Worm (Caenorhabditis elegans) whole organism, L1 larva: ENCODE results near the gene ghi-1.

Experiments used
- C34B4.2 ChIP-seq: sonication (generic microtip); optimal IDR thresholded peaks from 2 replicates; lab custom pipeline; 2017; ENCODE audit warnings: mild to moderate bottlenecking, missing genetic modification characterization, missing compliant biosample characterization
- F16B12.6 ChIP-seq: fragments of 150-350 bp; optimal IDR thresholded peaks from 2 replicates; lab custom pipeline; 2014; ENCODE audit warnings: missing biosample characterization, missing genetic modification characterization
- Y116A8C.19 ChIP-seq: sonication (generic microtip); optimal IDR thresholded peaks from 2 replicates; lab custom pipeline; 2016; ENCODE audit warnings: missing compliant biosample characterization, missing genetic modification characterization, borderline replicate concordance
- aha-1 ChIP-seq: fragments of 150-350 bp; optimal IDR thresholded peaks from 2 replicates; lab custom pipeline; 2014; ENCODE audit warnings: missing biosample characterization, missing genetic modification characterization
- aly-2 ChIP-seq: fragments of 150-350 bp; optimal IDR thresholded peaks from 2 replicates; lab custom pipeline; 2014; ENCODE audit warnings: missing biosample characterization, missing genetic modification characterization
- ama-1 ChIP-seq: fragments of 150-350 bp; optimal IDR thresholded peaks from 2 replicates; lab custom pipeline; 2014
- ceh-8 ChIP-seq: fragments of 200-800 bp; sonication (Bioruptor generic); optimal IDR thresholded peaks from 2 replicates; lab custom pipeline; 2018; ENCODE audit warnings: mild to moderate bottlenecking, missing genetic modification characterization, moderate library complexity, missing compliant biosample characterization
- ceh-88 ChIP-seq: fragments of 200-800 bp; sonication (Bioruptor generic); IDR thresholded peaks from 2 replicates; pipeline ENCODE4 v1.3.6; 2022; ENCODE audit warnings: missing genetic modification characterization, missing compliant biosample characterization
- ceh-90 ChIP-seq: sonication (generic microtip); optimal IDR thresholded peaks from 2 replicates; lab custom pipeline; 2016; ENCODE audit warnings: missing genetic modification characterization, missing compliant biosample characterization
- dsc-1 ChIP-seq: sonication (generic microtip); optimal IDR thresholded peaks from 2 replicates; lab custom pipeline; 2016; ENCODE audit warnings: mild to moderate bottlenecking, missing genetic modification characterization, missing compliant biosample characterization
- efl-1 ChIP-seq, 4 experiments: fragments of 150-350 bp; optimal IDR thresholded peaks in 3 of 4; peaks in 1 of 4; 1 replicate in 1 of 4; 2 replicates in 3 of 4; lab custom pipeline; 2014; ENCODE audit warnings: missing biosample characterization in 2 of 4, missing genetic modification characterization in 2 of 4, missing genetic modification reagents in 2 of 4
- egl-13 ChIP-seq: sonication (generic microtip); optimal IDR thresholded peaks from 2 replicates; lab custom pipeline; 2016; ENCODE audit warnings: missing genotype, missing genetic modification reagents, missing genetic modification characterization, missing compliant biosample characterization
- elt-2 ChIP-seq: sonication (generic microtip); optimal IDR thresholded peaks from 2 replicates; lab custom pipeline; 2016; ENCODE audit warnings: missing genetic modification characterization, mild to moderate bottlenecking, inconsistent platforms, missing compliant biosample characterization, missing genetic modification reagents
- elt-3 ChIP-seq, 6 experiments: fragments of 150-350 bp in 1 of 6; sonication (generic microtip); optimal IDR thresholded peaks; 2 replicates each; lab custom pipeline; 2017 to 2018; ENCODE audit warnings: missing biosample characterization in 6 of 6, missing genetic modification characterization in 6 of 6, inconsistent platforms in 1 of 6
- ets-5 ChIP-seq: fragments of 200-800 bp; sonication (Bioruptor generic); IDR thresholded peaks from 2 replicates; pipeline ENCODE4 v1.3.6; 2022; ENCODE audit warnings: missing genetic modification characterization, missing compliant biosample characterization
- fkh-10 ChIP-seq: sonication (generic microtip); optimal IDR thresholded peaks from 2 replicates; lab custom pipeline; 2017; ENCODE audit warnings: missing biosample characterization, missing genetic modification reagents, missing genetic modification characterization
- fkh-4 ChIP-seq: sonication (generic microtip); optimal IDR thresholded peaks from 2 replicates; lab custom pipeline; 2016; ENCODE audit warnings: missing compliant biosample characterization, missing genetic modification characterization, borderline replicate concordance
- fkh-8 ChIP-seq: sonication (generic microtip); optimal IDR thresholded peaks from 2 replicates; lab custom pipeline; 2016; ENCODE audit warnings: mild to moderate bottlenecking, missing genetic modification characterization, missing compliant biosample characterization
- fos-1 ChIP-seq: fragments of 150-350 bp; optimal IDR thresholded peaks from 2 replicates; lab custom pipeline; 2014; ENCODE audit warnings: missing biosample characterization, missing genetic modification characterization
- grh-1 ChIP-seq: fragments of 200-800 bp; sonication (Bioruptor generic); IDR thresholded peaks from 2 replicates; pipeline ENCODE4 v1.3.6; 2022; ENCODE audit warnings: missing genetic modification reagents, missing genetic modification characterization, missing compliant biosample characterization
- hlh-17 ChIP-seq: fragments of 200-800 bp; sonication (Bioruptor generic); optimal IDR thresholded peaks from 2 replicates; lab custom pipeline; 2018; ENCODE audit warnings: missing genetic modification characterization, mild to moderate bottlenecking, missing compliant biosample characterization, moderate library complexity, borderline replicate concordance
- hlh-4 ChIP-seq: sonication (generic microtip); optimal IDR thresholded peaks from 2 replicates; lab custom pipeline; 2016; ENCODE audit warnings: mild to moderate bottlenecking, missing genetic modification characterization, missing compliant biosample characterization
- jun-1 ChIP-seq: fragments of 150-350 bp; optimal IDR thresholded peaks from 2 replicates; lab custom pipeline; 2014; ENCODE audit warnings: missing biosample characterization, missing genetic modification reagents, missing genetic modification characterization
- lin-13 ChIP-seq: fragments of 150-350 bp; optimal IDR thresholded peaks from 2 replicates; lab custom pipeline; 2014; ENCODE audit warnings: missing biosample characterization, missing genetic modification reagents, missing genetic modification characterization
- lin-39 ChIP-seq: fragments of 150-350 bp; optimal IDR thresholded peaks from 2 replicates; lab custom pipeline; 2014; ENCODE audit warnings: missing biosample characterization, missing genetic modification reagents, missing genetic modification characterization
- lir-3 ChIP-seq: sonication (generic microtip); optimal IDR thresholded peaks from 2 replicates; lab custom pipeline; 2016; ENCODE audit warnings: mild to moderate bottlenecking, missing genetic modification characterization, moderate library complexity, missing compliant biosample characterization; ENCODE audit not compliant: poor library complexity
- mab-9 ChIP-seq: fragments of 200-800 bp; sonication (Bioruptor generic); IDR thresholded peaks from 2 replicates; pipeline ENCODE4 v1.3.6; 2022; ENCODE audit warnings: missing genetic modification reagents, missing genetic modification characterization, missing compliant biosample characterization
- mef-2 ChIP-seq: fragments of 150-350 bp; optimal IDR thresholded peaks from 2 replicates; lab custom pipeline; 2014; ENCODE audit warnings: missing biosample characterization, missing genetic modification characterization
- mep-1 ChIP-seq: fragments of 150-350 bp; optimal IDR thresholded peaks from 2 replicates; lab custom pipeline; 2014; ENCODE audit warnings: missing biosample characterization, missing genetic modification characterization
- nhr-11 ChIP-seq: fragments of 150-350 bp; optimal IDR thresholded peaks from 2 replicates; lab custom pipeline; 2014; ENCODE audit warnings: missing biosample characterization, missing genetic modification characterization
- nhr-12 ChIP-seq: sonication (generic microtip); optimal IDR thresholded peaks from 2 replicates; lab custom pipeline; 2017; ENCODE audit warnings: missing biosample characterization, missing genetic modification characterization
- nhr-19 ChIP-seq: fragments of 200-800 bp; sonication (Bioruptor generic); conservative IDR thresholded peaks from 2 replicates; pipeline ENCODE4 v1.3.6; 2022; ENCODE audit warnings: missing genetic modification characterization, missing compliant biosample characterization
- nhr-47 ChIP-seq: sonication (generic microtip); optimal IDR thresholded peaks from 2 replicates; lab custom pipeline; 2016; ENCODE audit warnings: mild to moderate bottlenecking, missing genetic modification characterization, moderate library complexity, missing compliant biosample characterization
- nhr-71 ChIP-seq: sonication (generic microtip); optimal IDR thresholded peaks from 2 replicates; lab custom pipeline; 2016; ENCODE audit warnings: mild to moderate bottlenecking, missing genetic modification characterization, moderate library complexity, missing compliant biosample characterization
- nhr-76 ChIP-seq: sonication (generic microtip); optimal IDR thresholded peaks from 2 replicates; lab custom pipeline; 2017; ENCODE audit warnings: missing biosample characterization, missing genetic modification characterization
- nhr-77 ChIP-seq: fragments of 150-350 bp; optimal IDR thresholded peaks from 2 replicates; lab custom pipeline; 2014; ENCODE audit warnings: missing biosample characterization, missing genetic modification characterization
- nhr-85 ChIP-seq: sonication (generic microtip); peaks from one replicate; lab custom pipeline; 2016; ENCODE audit warnings: missing genetic modification characterization, inconsistent platforms, missing compliant biosample characterization
- pax-3 ChIP-seq: fragments of 200-800 bp; sonication (Bioruptor generic); optimal IDR thresholded peaks from 2 replicates; lab custom pipeline; 2018; ENCODE audit warnings: mild to moderate bottlenecking, missing genetic modification characterization, moderate library complexity, missing compliant biosample characterization
- pqm-1 ChIP-seq: sonication (generic microtip); optimal IDR thresholded peaks from 3 replicates; lab custom pipeline; 2017; ENCODE audit warnings: missing biosample characterization, missing genetic modification characterization
- rnt-1 ChIP-seq: sonication (generic microtip); optimal IDR thresholded peaks from 2 replicates; lab custom pipeline; 2016; ENCODE audit warnings: mild to moderate bottlenecking, missing genetic modification characterization, moderate library complexity, missing compliant biosample characterization
- skn-1 ChIP-seq: fragments of 150-350 bp; optimal IDR thresholded peaks from 2 replicates; lab custom pipeline; 2014; ENCODE audit warnings: missing biosample characterization, missing genetic modification characterization
- snpc-4 ChIP-seq: fragments of 150-350 bp; optimal IDR thresholded peaks from 2 replicates; lab custom pipeline; 2014; ENCODE audit warnings: missing biosample characterization, missing genetic modification characterization
- sup-37 ChIP-seq: fragments of 200-800 bp; sonication (Bioruptor generic); optimal IDR thresholded peaks from 2 replicates; lab custom pipeline; 2018; ENCODE audit warnings: mild to moderate bottlenecking, missing genetic modification characterization, missing compliant biosample characterization
- swsn-7 ChIP-seq: sonication (generic microtip); optimal IDR thresholded peaks from 2 replicates; lab custom pipeline; 2016; ENCODE audit warnings: missing genetic modification characterization, missing compliant biosample characterization
- tbx-2 ChIP-seq: sonication (generic microtip); optimal IDR thresholded peaks from 2 replicates; lab custom pipeline; 2016; ENCODE audit warnings: missing genetic modification characterization, missing compliant biosample characterization
- tlp-1 ChIP-seq: fragments of 150-350 bp; optimal IDR thresholded peaks from 2 replicates; lab custom pipeline; 2014; ENCODE audit warnings: missing biosample characterization, missing genetic modification characterization
- unc-130 ChIP-seq: fragments of 150-350 bp; optimal IDR thresholded peaks from 2 replicates; lab custom pipeline; 2017; ENCODE audit warnings: missing biosample characterization, missing genetic modification characterization, inconsistent platforms
- unc-62 ChIP-seq: fragments of 150-350 bp; optimal IDR thresholded peaks from 2 replicates; lab custom pipeline; 2014; ENCODE audit warnings: missing biosample characterization, missing genetic modification reagents, missing genetic modification characterization
- unc-98 ChIP-seq: fragments of 200-800 bp; sonication (Bioruptor generic); IDR thresholded peaks from 2 replicates; pipeline ENCODE4 v1.3.6; 2022; ENCODE audit warnings: missing genetic modification characterization, missing compliant biosample characterization
- vab-15 ChIP-seq: sonication (generic microtip); optimal IDR thresholded peaks from 2 replicates; lab custom pipeline; 2017; ENCODE audit warnings: missing genotype, mild to moderate bottlenecking, missing genetic modification characterization, missing compliant biosample characterization
- zip-4 ChIP-seq: fragments of 200-800 bp; sonication (Bioruptor generic); optimal IDR thresholded peaks from 2 replicates; lab custom pipeline; 2018; ENCODE audit warnings: mild to moderate bottlenecking, missing genetic modification characterization, moderate library complexity, missing compliant biosample characterization
- ztf-4 ChIP-seq: fragments of 150-350 bp; optimal IDR thresholded peaks from 2 replicates; lab custom pipeline; 2014; ENCODE audit warnings: missing biosample characterization, missing genetic modification characterization

Gene ghi-1

DNA sequence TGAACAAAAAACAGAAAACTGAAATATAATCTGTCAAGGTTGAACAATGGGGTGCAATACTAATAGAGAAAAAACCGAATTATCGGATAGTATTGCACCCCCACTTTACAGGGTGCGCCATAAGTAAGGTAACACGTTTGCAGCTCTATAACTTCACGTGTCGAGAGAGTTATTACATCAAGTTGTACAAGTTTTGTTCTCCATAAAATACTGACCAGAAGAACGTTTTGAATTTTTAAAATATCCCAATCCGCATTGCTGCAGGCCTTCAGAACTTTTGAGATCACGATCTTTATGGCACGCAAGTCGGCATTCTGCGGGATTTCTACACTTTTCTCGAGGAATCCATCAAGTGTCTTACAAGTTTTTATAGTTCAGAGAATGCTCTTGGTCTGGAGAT lies 8.7 kb upstream of the ghi-1 start:
- TF ChIP-seq efl-1 (optimal IDR thresholded peaks at IDR 0.05; lab: Kevin White, UChicago) (no peak), efl-1 (GFP tag; optimal IDR thresholded peaks at IDR 0.05 in 1 of 2; lab: Kevin White, UChicago) (peak in 1 of 2 experiments; percentile 58), lin-13 (no peak)

DNA sequence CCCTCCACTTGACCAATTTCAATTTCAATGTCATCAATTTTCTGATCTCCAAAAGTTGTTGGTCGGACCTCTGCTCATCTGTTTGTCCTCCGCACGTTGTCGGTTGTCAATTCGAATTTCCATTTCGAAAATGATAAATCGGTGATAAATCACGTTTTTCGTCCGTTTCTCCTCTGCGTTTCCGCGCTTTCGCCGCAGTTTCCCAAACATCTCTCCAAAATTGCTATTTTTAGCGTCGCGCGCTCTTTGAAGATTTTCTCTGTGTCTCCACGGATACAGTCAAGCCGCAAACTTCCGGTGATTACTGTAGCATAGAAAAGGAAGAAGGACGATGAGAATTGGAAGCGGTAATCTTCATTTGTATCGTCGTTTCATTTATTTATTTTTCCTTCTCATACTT lies 4.5 kb upstream of the ghi-1 start:
- TF ChIP-seq sup-37 (GFP tag; lab: Kevin White, UChicago) (no peak), elt-2 (tag; lab: Kevin White, UChicago) (no peak), pqm-1 (tag; lab: Kevin White, UChicago) (no peak), swsn-7 (tag; lab: Kevin White, UChicago) (no peak), ceh-90 (no peak), mef-2 (tag; lab: Kevin White, UChicago) (no peak), fkh-10 (no peak), unc-98 (GFP tag; lab: Robert Waterston, UW) (no peak), ceh-88 (no peak), nhr-19 (GFP tag; lab: Robert Waterston, UW) (peak; percentile 49), jun-1 (tag; lab: Kevin White, UChicago) (no peak), C34B4.2 (tag; lab: Kevin White, UChicago) (no peak), elt-3 (tag; optimal IDR thresholded peaks at IDR 0.05; lab: Kevin White, UChicago) (peak in 3 of 6 experiments; percentile 26 to 60 (median 59)), egl-13 (tag; lab: Kevin White, UChicago) (no peak), ztf-4 (no peak), zip-4 (GFP tag; lab: Kevin White, UChicago) (no peak), snpc-4 (no peak), fos-1 (peak; percentile 23), fkh-8 (tag; lab: Kevin White, UChicago) (no peak), hlh-17 (no peak), grh-1 (GFP tag; lab: Robert Waterston, UW) (peak; percentile 59), ets-5 (no peak), tlp-1 (no peak), ama-1 (lab: Kevin White, UChicago) (no peak), aly-2 (no peak), unc-62 (GFP tag; lab: Kevin White, UChicago) (peak; percentile 3), nhr-47 (peak; percentile 56), Y116A8C.19 (tag; lab: Kevin White, UChicago) (no peak), nhr-77 (tag; lab: Kevin White, UChicago) (no peak), F16B12.6 (tag; lab: Kevin White, UChicago) (no peak), mep-1 (tag; lab: Kevin White, UChicago) (no peak), ceh-8 (GFP tag; lab: Kevin White, UChicago) (no peak), lin-13 (no peak), nhr-71 (tag; lab: Kevin White, UChicago) (peak; percentile 82), nhr-76 (tag; lab: Kevin White, UChicago) (no peak), aha-1 (tag; lab: Kevin White, UChicago) (no peak), dsc-1 (tag; lab: Kevin White, UChicago) (no peak), nhr-12 (tag; lab: Kevin White, UChicago) (no peak), pax-3 (tag; lab: Kevin White, UChicago) (no peak), skn-1 (tag; lab: Kevin White, UChicago) (no peak), rnt-1 (no peak), lin-39 (tag; lab: Kevin White, UChicago) (no peak), mab-9 (GFP tag; lab: Robert Waterston, UW) (no peak), unc-130 (tag; lab: Kevin White, UChicago) (peak; percentile 57), hlh-4 (no peak), nhr-85 (tag; lab: Kevin White, UChicago) (peak; percentile 97), lir-3 (tag; lab: Kevin White, UChicago) (no peak), vab-15 (tag; lab: Kevin White, UChicago) (no peak), nhr-11 (no peak), fkh-4 (tag; lab: Kevin White, UChicago) (no peak), tbx-2 (peak; percentile 80)
